Fruit fly (Drosophila melanogaster) S2 (cell line): ENCODE measurements around the gene AlaRS.

Experiments used
- CG8478 ChIP-seq: fragments of >200 bp; optimal IDR thresholded peaks from 2 replicates; lab custom pipeline; 2018
- CTCF ChIP-seq, 2 experiments: fragments of >200 bp; optimal IDR thresholded peaks; 2 replicates each; lab custom pipeline; 2018

Gene AlaRS

DNA sequence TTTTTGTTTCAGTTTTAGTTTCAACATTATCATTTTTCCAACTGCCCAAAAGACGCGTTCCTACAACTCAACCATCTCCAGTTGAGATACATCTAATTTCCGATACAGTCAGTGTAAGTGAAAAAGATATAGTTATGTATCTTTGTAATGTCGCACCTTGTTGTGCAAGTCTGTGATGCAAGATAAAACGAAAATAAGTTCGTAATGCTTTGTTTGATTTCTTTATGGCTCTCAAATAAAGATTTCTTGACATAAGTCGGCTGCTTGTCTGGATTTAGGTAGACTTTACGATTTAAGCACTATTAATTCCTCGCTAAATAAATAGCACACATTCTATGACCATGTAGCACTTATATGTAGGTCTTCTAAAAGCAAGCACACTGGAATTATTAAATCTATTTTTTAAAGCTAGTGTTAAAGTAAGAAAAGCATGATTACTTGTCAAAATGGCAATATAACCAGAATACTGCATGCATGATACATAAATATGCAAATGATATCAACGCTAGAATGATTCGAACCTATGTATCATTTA is 3.5 kb upstream of the AlaRS start:
- no peak for TF ChIP-seq CG8478 (lab: Kevin White, UChicago)
- TF ChIP-seq CTCF (optimal IDR thresholded peaks at IDR 0.05; lab: Kevin White, UChicago), result no peak

DNA sequence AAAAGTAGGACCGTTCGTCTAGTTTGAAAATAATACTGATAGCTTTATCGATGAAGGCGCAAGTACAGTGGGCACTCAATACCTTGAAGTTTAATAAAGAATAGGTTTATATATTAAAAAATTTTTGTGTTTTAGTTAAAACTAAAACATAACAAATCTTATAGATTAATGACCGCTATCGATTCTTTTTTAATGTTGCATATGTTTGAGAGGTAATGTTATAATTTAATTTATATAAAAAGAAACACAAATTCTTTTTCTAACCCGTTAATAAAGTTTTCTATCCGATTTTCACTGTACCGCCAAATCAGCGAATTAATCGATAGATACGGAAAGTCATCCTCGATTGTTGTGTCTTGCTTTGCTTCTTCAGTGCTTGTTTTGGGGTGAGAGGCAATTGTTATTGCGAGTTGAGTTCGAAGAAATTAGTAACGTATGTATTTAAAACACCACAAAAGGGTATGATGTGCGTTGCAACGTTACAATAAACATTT is 2.6 kb upstream of the AlaRS start, which contains the start of the genes Dad1 and CG13384:
Gene Dad1 (minus strand): TSS at position 30 of the 494 bp plus-strand sequence.
Gene CG13384 (plus strand): TSS at position 348 of the 494 bp plus-strand sequence.
- TF ChIP-seq CTCF (optimal IDR thresholded peaks at IDR 0.05; lab: Kevin White, UChicago) (no peak), CG8478 (lab: Kevin White, UChicago) (no peak)

DNA sequence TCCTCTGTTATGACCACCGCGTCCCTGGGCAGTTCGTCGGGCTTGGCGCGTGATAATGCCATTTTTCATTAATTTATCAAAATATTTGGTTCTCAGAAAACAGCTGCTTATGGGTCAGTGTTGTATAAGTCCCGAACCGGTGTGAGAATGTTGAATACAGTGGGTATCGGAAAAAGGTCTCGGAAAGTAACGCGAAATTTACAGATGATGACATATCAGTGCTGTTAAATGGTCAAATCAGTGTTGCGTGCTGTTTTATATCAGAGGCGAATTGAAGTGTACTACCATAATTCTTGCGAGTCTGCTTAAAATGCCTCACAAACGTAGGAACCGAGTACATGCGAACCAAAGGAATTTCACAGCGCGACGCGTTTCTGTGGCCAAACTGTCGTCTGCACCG is 1.1 kb upstream of the AlaRS start, which contains the start of the genes CG13392 and Rcd4:
Gene CG13392 (minus strand): TSS at position 162 of the 400 bp plus-strand sequence.
Gene Rcd4 (plus strand): TSS at position 216 of the 400 bp plus-strand sequence.
- TF ChIP-seq CTCF (optimal IDR thresholded peaks at IDR 0.05; lab: Kevin White, UChicago), result no peak
- no peak for TF ChIP-seq CG8478 (lab: Kevin White, UChicago)

DNA sequence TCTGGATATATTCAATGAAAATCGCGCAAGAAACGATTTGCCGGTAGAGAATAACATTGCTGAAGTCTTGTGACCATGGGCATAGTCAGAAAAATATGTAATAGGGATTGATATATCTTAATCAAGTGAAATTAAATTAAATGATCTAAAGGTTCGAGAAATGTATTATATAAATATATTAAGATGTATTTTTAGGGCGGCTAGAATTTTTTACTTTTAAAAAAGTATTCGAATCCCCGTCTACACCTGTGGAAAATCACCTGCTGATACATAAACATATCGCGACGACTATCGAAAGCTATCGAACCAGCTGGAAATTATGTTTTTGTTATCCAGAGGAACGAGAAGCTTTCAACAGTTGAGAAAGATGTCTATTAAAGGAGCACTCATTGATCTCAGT is 4.8 kb downstream of the AlaRS start, which contains the start of the genes CG13390 and CG17294:
Gene CG13390 (minus strand): TSS at position 81 of the 400 bp plus-strand sequence.
Gene CG17294 (plus strand): TSS at position 319 of the 400 bp plus-strand sequence.
- no peak for TF ChIP-seq CG8478 (lab: Kevin White, UChicago)
- TF ChIP-seq CTCF (optimal IDR thresholded peaks at IDR 0.05; lab: Kevin White, UChicago), result no peak

DNA sequence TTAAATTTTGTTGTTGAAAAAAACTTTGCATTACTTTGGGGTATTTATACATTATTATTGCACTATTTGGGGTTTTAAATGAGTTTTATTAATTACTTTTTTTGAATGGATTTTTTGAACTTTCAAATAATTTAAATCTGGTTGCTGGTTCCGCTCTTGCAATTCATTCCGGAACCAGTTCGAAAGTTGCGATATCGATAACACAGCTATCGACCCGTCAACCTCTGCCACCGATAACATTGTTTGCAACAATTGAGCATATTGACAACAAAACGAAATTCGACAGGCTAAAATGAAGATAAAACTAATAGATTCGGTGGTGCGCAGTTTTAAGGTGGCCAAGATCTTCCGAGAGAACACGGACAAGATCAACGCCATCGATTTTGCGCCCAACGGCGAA is 7.3 kb downstream of the AlaRS start, which contains the start of gene Wdr82:
Gene Wdr82 (plus strand): TSS at position 227 of the 400 bp plus-strand sequence.
- TF ChIP-seq CTCF (optimal IDR thresholded peaks at IDR 0.05; lab: Kevin White, UChicago), result no peak

DNA sequence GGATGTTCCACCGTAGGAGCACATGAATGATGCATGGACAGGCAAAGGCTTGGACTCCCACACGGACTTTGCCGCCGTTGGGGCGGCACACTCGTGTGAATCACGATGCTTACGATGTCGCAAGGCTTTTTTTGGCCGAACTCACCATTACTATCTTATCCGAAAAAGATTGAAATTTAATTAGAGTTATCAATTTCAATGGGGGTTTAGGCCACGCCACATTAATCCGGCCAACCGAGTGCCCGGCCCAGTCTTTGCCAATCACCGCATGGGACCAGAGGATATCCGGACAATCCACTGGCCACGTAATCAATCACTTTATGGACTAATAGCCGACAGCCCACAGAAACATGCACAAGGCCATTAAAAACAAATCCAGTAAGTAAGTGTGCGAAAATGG is 9.3 kb downstream of the AlaRS start:
- TF ChIP-seq CG8478 (lab: Kevin White, UChicago) (no peak), CTCF (optimal IDR thresholded peaks at IDR 0.05; lab: Kevin White, UChicago) (no peak)

DNA sequence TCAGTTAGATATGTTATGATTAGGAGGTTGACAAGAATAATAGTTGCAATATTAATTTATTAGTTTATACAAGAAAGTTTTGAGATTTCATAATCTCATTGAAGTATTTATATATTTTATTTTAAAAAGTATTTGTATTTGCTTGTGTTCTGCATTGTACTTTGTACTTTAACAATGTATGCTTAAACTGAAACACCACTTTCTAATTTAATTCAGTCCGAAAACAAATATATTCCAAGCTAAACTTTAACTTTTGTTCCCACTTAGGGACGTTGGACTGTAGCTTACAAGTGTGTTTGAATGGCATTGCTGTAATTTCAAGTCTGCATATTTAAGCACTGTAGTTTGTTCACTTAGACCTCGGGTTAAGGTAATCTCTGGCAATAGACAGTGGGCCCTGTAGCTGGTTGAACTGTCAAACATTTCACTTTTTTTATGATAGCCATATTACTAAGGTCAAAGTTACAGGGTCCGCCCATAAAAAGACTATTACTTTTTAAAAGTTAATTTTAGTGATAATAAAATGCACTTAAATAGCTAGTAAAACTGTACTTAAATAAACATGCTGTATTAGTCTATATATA is 10.1 kb downstream of the AlaRS start:
- TF ChIP-seq CG8478 (lab: Kevin White, UChicago), result no peak
- TF ChIP-seq CTCF (optimal IDR thresholded peaks at IDR 0.05; lab: Kevin White, UChicago), result no peak

DNA sequence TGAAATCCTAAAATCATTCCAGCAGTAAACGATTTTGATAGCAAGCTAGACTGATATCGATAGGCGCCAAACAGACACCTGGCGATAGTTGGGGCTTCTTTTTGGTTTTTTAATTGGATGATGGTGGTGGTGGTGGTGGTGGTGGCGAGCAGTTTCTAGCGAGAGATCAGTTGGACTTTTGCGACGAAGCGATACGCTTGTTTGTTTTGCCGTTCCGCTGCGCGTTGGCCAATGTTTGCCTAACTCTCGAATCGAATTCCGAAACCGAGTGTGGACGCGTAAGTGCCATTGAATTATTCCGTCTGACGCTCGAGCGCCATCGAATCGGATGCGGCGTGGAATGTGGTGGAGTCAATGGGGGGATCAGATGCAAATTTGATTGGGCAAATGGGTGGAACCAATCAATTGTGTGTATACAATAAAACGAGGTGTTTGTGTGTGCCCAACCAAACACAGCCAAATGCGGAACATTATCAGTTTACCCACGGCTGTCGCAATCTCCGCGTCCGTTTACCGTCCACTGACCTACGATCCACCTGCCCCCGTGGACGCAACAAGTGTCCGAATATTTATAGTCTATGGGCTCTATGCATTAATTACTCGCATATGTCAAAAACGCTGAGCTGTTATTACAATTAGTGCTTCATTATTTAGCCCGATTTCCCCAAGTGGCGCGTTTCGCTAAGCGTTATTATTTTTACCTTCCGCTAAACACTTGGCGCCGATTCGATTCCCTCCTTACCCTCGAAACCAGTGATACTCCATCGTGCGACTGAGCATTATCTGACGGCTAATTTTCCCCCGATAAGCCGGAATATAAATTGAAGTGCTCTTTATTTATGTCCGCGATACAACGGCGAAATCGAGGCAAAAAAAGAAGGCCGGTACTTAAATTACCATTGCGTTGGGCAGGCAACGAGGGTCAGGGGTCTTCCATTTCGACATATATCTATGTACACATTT is 10.9 kb downstream of the AlaRS start, which contains the start of gene CG17292:
Gene CG17292 (plus strand): TSS at position 91 of the 963 bp plus-strand sequence.
- no peak for TF ChIP-seq CG8478 (lab: Kevin White, UChicago)
- no peak for TF ChIP-seq CTCF (optimal IDR thresholded peaks at IDR 0.05; lab: Kevin White, UChicago)

DNA sequence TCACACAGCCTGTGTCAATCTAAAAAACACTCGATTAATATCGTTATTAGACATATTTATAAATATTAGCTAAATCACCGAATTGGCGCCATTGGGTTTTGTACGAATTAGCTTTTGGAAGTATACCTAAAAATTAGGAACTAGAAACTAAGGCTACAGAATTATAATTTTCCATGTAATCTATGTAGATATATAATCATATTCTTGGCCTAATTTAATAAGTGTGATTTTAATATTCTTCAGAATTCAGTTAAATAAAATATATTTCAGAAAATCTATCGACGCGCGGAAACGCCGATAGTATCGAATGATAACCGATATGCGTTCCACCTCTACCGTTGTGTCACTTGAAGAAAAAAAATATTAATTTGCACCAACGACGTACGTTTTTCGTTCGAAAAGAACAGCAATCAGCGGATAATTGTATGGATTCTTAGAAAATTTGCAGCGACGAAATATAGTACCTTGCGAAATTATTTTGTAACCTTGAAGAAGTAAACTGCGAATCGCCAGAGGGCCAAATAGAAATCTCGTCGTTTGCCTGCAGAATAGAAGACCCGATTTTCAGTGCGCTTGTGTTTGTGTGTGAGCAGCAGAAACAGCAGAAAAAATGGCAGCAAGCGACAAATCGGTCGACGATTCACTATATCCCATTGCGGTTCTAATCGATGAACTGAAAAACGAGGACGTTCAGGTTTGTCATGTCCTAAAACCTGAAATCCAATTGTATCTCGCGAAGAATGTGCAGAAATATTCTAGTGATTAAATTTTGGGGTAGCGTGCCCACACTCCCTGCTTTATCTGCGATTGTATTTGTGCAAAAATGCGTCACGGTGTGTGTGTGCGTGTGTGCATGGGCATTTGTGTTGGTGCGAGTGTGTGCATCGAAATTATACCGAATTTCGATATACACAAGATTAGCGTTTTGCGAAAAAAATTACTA is 15.6 kb downstream of the AlaRS start, which contains the start of gene Pp2A-29B:
Gene Pp2A-29B (plus strand): TSS at position 338 of the 943 bp plus-strand sequence.
- TF ChIP-seq CTCF (optimal IDR thresholded peaks at IDR 0.05; lab: Kevin White, UChicago) (no peak), CG8478 (lab: Kevin White, UChicago) (no peak)

DNA sequence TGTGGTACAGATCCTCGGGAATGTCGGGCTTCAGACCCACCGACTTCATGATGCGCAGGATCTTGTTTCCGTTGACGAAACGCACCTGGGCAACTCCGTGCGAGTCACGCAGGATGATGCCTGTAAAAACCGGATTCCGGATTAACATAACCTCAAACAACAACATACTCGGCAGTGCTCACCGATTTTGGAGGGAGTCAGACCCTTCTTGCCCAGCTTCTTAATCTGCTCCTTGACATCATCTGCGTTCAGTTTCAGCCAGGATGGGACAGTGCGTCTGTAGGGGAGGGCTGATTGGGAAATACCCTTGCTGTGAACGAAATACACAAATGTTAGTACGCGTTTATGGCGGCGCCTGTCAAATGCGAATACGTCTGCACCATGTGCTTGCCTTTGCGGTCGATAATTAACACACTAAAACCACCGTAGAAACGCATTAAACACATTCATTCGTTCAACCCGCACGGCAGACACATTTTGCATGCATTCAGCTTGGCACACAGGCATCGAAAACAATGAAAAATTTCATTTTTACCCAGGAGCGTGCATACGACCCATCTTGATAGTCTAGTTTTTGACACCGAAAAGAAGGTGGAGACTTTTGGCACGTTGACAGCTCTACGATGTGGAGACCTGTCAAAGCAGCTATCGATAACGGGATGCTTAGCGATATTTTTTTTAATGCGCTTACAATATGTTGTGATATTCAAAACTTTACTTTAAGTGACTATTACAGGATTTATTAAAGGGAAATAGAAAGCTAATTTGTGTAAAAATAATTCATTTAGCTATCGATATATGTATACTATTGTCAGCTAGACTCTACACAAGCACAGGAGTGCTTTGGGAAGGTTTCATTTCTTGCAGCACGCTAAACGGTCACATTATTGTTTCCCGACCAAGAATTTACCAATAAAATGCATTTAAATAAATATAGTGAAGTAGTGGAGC is 17.3 kb downstream of the AlaRS start, which contains the start of the genes RpS13 and CSN8:
Gene RpS13 (minus strand): TSS at position 657 of the 951 bp plus-strand sequence.
Gene CSN8 (plus strand): TSS at position 850 of the 951 bp plus-strand sequence.
- TF ChIP-seq CTCF (optimal IDR thresholded peaks at IDR 0.05; lab: Kevin White, UChicago), result no peak
- TF ChIP-seq CG8478 (lab: Kevin White, UChicago), result no peak

DNA sequence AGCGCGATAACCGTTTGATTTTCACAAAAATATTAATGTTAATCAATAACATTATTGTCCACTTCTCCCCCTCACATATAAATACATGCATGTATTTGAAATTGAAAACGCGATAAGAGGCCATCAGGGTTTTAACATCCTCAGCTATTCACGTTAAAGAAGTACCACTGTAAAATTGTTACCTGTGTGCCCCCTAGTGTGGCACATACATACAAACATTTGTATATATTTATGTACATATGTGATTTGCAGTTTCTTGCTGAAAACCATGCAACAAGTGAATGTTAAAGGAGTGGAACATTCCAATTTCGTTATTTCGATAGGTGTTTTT is 18.6 kb downstream of the AlaRS start:
- TF ChIP-seq CG8478 (lab: Kevin White, UChicago), result no peak
- TF ChIP-seq CTCF (optimal IDR thresholded peaks at IDR 0.05; lab: Kevin White, UChicago), result no peak
